Worm (Caenorhabditis elegans): ENCODE measurements around the gene Y51B9A.8.

The Y51B9A.8 gene

ce11 chrII:9398370-9398901 is at the start of gene Y51B9A.8, which contains the start of gene Y51B9A.14:
Gene Y51B9A.8, plus strand, starts transcription at chrII:9398851.
Gene Y51B9A.14, minus strand, starts transcription at chrII:9398470.
- TF ChIP-seq cnd-1 (tag; optimal IDR thresholded peaks at IDR 0.05) = no peak
- TF ChIP-seq unc-62 (GFP tag; optimal IDR thresholded peaks at IDR 0.05) = no peak
- TF ChIP-seq flh-1 (GFP tag; optimal IDR thresholded peaks at IDR 0.05) = no peak
- no peak for TF ChIP-seq elt-1 (tag; optimal IDR thresholded peaks at IDR 0.05; ENCODE audit: borderline replicate concordance, insufficient read depth)
- TF ChIP-seq lin-13 (tag; optimal IDR thresholded peaks at IDR 0.05) = no peak
- TF ChIP-seq blmp-1 (tag; optimal IDR thresholded peaks at IDR 0.05) = no peak
- TF ChIP-seq tbx-8 (GFP tag; optimal IDR thresholded peaks at IDR 0.05) = no peak
- no peak for TF ChIP-seq pha-4 (tag; optimal IDR thresholded peaks at IDR 0.05)
- TF ChIP-seq nhr-76 (tag; optimal IDR thresholded peaks at IDR 0.05) = no peak

DNA sequence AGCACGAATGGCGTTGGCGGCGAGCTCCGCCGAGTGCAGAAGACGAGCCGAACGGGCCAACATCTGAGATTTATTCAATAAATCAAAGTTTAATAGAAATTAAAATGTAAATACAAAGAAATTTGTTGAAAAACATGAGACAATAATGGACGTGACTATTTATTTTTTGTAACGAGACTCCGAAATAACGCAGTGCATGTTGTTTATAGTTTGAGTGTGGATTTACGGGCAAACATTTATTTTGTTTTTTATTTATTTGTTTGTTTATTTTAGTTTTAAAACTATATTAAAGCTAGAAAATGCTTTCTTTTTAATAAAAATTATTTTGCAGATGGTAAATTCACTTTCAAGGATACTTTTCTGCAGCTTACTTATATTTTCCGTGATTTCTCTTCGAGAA is 46.0 kb upstream of the Y51B9A.8 start, which contains the start of the genes sdhb-1 and cup-15:
TSS of gene sdhb-1 (minus strand) at position 63 of the 400 bp plus-strand sequence.
TSS of gene cup-15 (plus strand) at position 332 of the 400 bp plus-strand sequence.
- TF ChIP-seq sem-2 (GFP tag; optimal IDR thresholded peaks at IDR 0.05) = no peak
- TF ChIP-seq mls-2 (tag; optimal IDR thresholded peaks at IDR 0.05) = no peak
- TF ChIP-seq sptf-1 (tag; optimal IDR thresholded peaks at IDR 0.05) = no peak
- TF ChIP-seq unc-62 (GFP tag; optimal IDR thresholded peaks at IDR 0.05) = no peak
- TF ChIP-seq lin-13 (tag; optimal IDR thresholded peaks at IDR 0.05) = no peak
- TF ChIP-seq ceh-43 (GFP tag; optimal IDR thresholded peaks at IDR 0.05) = no peak
- no peak for TF ChIP-seq zip-8 (tag; optimal IDR thresholded peaks at IDR 0.05)
- TF ChIP-seq M03D4.4 (tag; optimal IDR thresholded peaks at IDR 0.05) = no peak
- TF ChIP-seq bed-3 (GFP tag; optimal IDR thresholded peaks at IDR 0.05) = no peak
- TF ChIP-seq nhr-28 (tag; optimal IDR thresholded peaks at IDR 0.05) = no peak

ce11 chrII:9356723-9357122 is 41.9 kb upstream of the Y51B9A.8 start:
- TF ChIP-seq elt-3 (tag; optimal IDR thresholded peaks at IDR 0.05) (no peak), nhr-237 (tag; optimal IDR thresholded peaks at IDR 0.05) (peak; percentile 7), mab-5 (tag; optimal IDR thresholded peaks at IDR 0.05) (no peak), flh-1 (GFP tag; optimal IDR thresholded peaks at IDR 0.05) (no peak), zip-8 (tag; optimal IDR thresholded peaks at IDR 0.05) (no peak), unc-120 (tag; optimal IDR thresholded peaks at IDR 0.05; ENCODE audit: poor library complexity, severe bottlenecking) (peak; percentile 16), unc-39 (tag; optimal IDR thresholded peaks at IDR 0.05) (no peak), cnd-1 (tag; optimal IDR thresholded peaks at IDR 0.05) (peak; percentile 26), drap-1 (GFP tag; optimal IDR thresholded peaks at IDR 0.05) (no peak), sptf-1 (tag; optimal IDR thresholded peaks at IDR 0.05) (peak; percentile 33), hlh-1 (tag; optimal IDR thresholded peaks at IDR 0.05) (peak; percentile 83), ham-2 (GFP tag; optimal IDR thresholded peaks at IDR 0.05) (peak; percentile 79), lin-32 (GFP tag; optimal IDR thresholded peaks at IDR 0.05) (no peak), lsy-2 (tag; optimal IDR thresholded peaks at IDR 0.05) (peak; percentile 11), ceh-83 (GFP tag; optimal IDR thresholded peaks at IDR 0.05) (no peak), ces-1 (GFP tag; optimal IDR thresholded peaks at IDR 0.05) (peak; percentile 57), ceh-39 (tag; optimal IDR thresholded peaks at IDR 0.05) (no peak), M03D4.4 (tag; optimal IDR thresholded peaks at IDR 0.05) (peak; percentile 1), ztf-11 (tag; optimal IDR thresholded peaks at IDR 0.05) (peak; percentile 59), blmp-1 (tag; optimal IDR thresholded peaks at IDR 0.05) (no peak), snpc-4 (tag; optimal IDR thresholded peaks at IDR 0.05) (no peak), lin-13 (tag; optimal IDR thresholded peaks at IDR 0.05) (peak; percentile 43), pha-4 (tag; optimal IDR thresholded peaks at IDR 0.05) (peak; percentile 82), mep-1 (tag; optimal IDR thresholded peaks at IDR 0.05) (peak; percentile 9), nhr-2 (tag; optimal IDR thresholded peaks at IDR 0.05) (no peak), ceh-43 (GFP tag; optimal IDR thresholded peaks at IDR 0.05) (no peak), mls-2 (tag; optimal IDR thresholded peaks at IDR 0.05) (peak; percentile 54), unc-62 (GFP tag; optimal IDR thresholded peaks at IDR 0.05) (peak; percentile 53), nhr-76 (tag; optimal IDR thresholded peaks at IDR 0.05) (no peak), sem-2 (GFP tag; optimal IDR thresholded peaks at IDR 0.05) (no peak)

ce11 chrII:9358230-9358629 is 40.4 kb upstream of the Y51B9A.8 start, which contains the start of gene mel-11:
Gene mel-11, plus strand, starts transcription at chrII:9358530.
- TF ChIP-seq nhr-12 (tag; optimal IDR thresholded peaks at IDR 0.05) (no peak), unc-62 (GFP tag; optimal IDR thresholded peaks at IDR 0.05) (no peak), ceh-83 (GFP tag; optimal IDR thresholded peaks at IDR 0.05) (no peak), bed-3 (GFP tag; optimal IDR thresholded peaks at IDR 0.05) (no peak), ces-1 (GFP tag; optimal IDR thresholded peaks at IDR 0.05) (no peak), nhr-2 (tag; optimal IDR thresholded peaks at IDR 0.05) (no peak), unc-39 (tag; optimal IDR thresholded peaks at IDR 0.05) (no peak), elt-1 (tag; optimal IDR thresholded peaks at IDR 0.05; ENCODE audit: borderline replicate concordance, insufficient read depth) (no peak), nhr-237 (tag; optimal IDR thresholded peaks at IDR 0.05) (no peak), ceh-43 (GFP tag; optimal IDR thresholded peaks at IDR 0.05) (no peak), nhr-76 (tag; optimal IDR thresholded peaks at IDR 0.05) (no peak), blmp-1 (tag; optimal IDR thresholded peaks at IDR 0.05) (no peak), sem-2 (GFP tag; optimal IDR thresholded peaks at IDR 0.05) (no peak), M03D4.4 (tag; optimal IDR thresholded peaks at IDR 0.05) (no peak), snpc-4 (tag; optimal IDR thresholded peaks at IDR 0.05) (no peak), lsy-2 (tag; optimal IDR thresholded peaks at IDR 0.05) (no peak), nhr-28 (tag; optimal IDR thresholded peaks at IDR 0.05) (no peak), elt-3 (tag; optimal IDR thresholded peaks at IDR 0.05) (no peak), lin-32 (GFP tag; optimal IDR thresholded peaks at IDR 0.05) (no peak)
